Fruit fly (Drosophila melanogaster) whole organism, embryonic: Measurements from ENCODE around the gene Bub1.
A peak's percentile ranks its signal among the peaks of the same experiment; 100 is the strongest.

Experiments
- Antp ChIP-seq: fragments of 200-800 bp; sonication (Bioruptor generic); optimal IDR thresholded peaks from 3 replicates; lab custom pipeline; 2016; ENCODE audit warnings: missing biosample characterization, missing genetic modification characterization
- Atf6 ChIP-seq: fragments of 200-800 bp; sonication (Bioruptor generic); IDR thresholded peaks from 2 replicates; pipeline ENCODE4 v1.3.6; 2022; ENCODE audit warnings: missing biosample characterization, missing genetic modification characterization
- Bgb ChIP-seq: fragments of 200-800 bp; sonication (Bioruptor generic); IDR thresholded peaks from 2 replicates; pipeline ENCODE4 v1.3.6; 2022; ENCODE audit warnings: missing biosample characterization, missing genetic modification characterization; ENCODE audit not compliant: partially characterized antibody
- CG10565 ChIP-seq: fragments of 200-800 bp; sonication (Bioruptor generic); optimal IDR thresholded peaks from 3 replicates; lab custom pipeline; 2016; ENCODE audit warnings: missing biosample characterization, mild to moderate bottlenecking, missing genetic modification characterization
- CG11085 ChIP-seq: fragments of 200-800 bp; sonication (Bioruptor generic); IDR thresholded peaks from 2 replicates; pipeline ENCODE4 v1.3.6; 2022; ENCODE audit warnings: missing biosample characterization, missing genetic modification characterization
- CG11456 ChIP-seq: fragments of 200-800 bp; sonication (Bioruptor generic); IDR thresholded peaks from 3 replicates; pipeline ENCODE4 v1.3.6; 2022; ENCODE audit warnings: missing biosample characterization, missing genetic modification characterization
- CG12744 ChIP-seq: fragments of 200-800 bp; sonication (Bioruptor generic); optimal IDR thresholded peaks from 2 replicates; lab custom pipeline; 2016; ENCODE audit warnings: missing biosample characterization, missing genetic modification characterization
- CG13123 ChIP-seq: fragments of 200-800 bp; sonication (Bioruptor generic); optimal IDR thresholded peaks from 2 replicates; lab custom pipeline; 2016; ENCODE audit warnings: missing biosample characterization, missing genetic modification characterization
- CG14860 ChIP-seq: fragments of 200-800 bp; sonication (Bioruptor generic); IDR thresholded peaks from 3 replicates; pipeline ENCODE4 v1.3.6; 2022; ENCODE audit warnings: missing biosample characterization, missing genetic modification characterization; ENCODE audit not compliant: partially characterized antibody
- CG15269 ChIP-seq: fragments of 200-800 bp; sonication (Bioruptor generic); optimal IDR thresholded peaks from 2 replicates; lab custom pipeline; 2018; ENCODE audit warnings: missing biosample characterization, mild to moderate bottlenecking, missing genetic modification characterization, moderate library complexity
- CG1647 ChIP-seq: fragments of 200-800 bp; sonication (Bioruptor generic); optimal IDR thresholded peaks from 3 replicates; lab custom pipeline; 2016; ENCODE audit warnings: missing biosample characterization, missing genetic modification characterization
- CG16779 ChIP-seq: fragments of 200-800 bp; sonication (Bioruptor generic); IDR thresholded peaks from 2 replicates; pipeline ENCODE4 v1.3.6; 2022; ENCODE audit warnings: missing biosample characterization, missing genetic modification characterization
- CG16815 ChIP-seq: fragments of 200-800 bp; sonication (Bioruptor generic); optimal IDR thresholded peaks from 3 replicates; lab custom pipeline; 2017; ENCODE audit warnings: missing biosample characterization, mild to moderate bottlenecking, missing genetic modification characterization
- CG17186 ChIP-seq: fragments of 200-800 bp; sonication (Bioruptor generic); optimal IDR thresholded peaks from 3 replicates; lab custom pipeline; 2017; ENCODE audit warnings: missing biosample characterization, missing genetic modification reagents, missing genetic modification characterization
- CG17361 ChIP-seq: fragments of 200-800 bp; sonication (Bioruptor generic); IDR thresholded peaks from 3 replicates; pipeline ENCODE4 v1.3.6; 2022; ENCODE audit warnings: missing biosample characterization, missing genetic modification characterization
- CG18262 ChIP-seq: fragments of 200-800 bp; optimal IDR thresholded peaks from 3 replicates; lab custom pipeline; 2019; ENCODE audit warnings: missing biosample characterization, mild to moderate bottlenecking, missing genetic modification characterization, moderate library complexity
- CG2202 ChIP-seq: fragments of 200-800 bp; sonication (Bioruptor generic); optimal IDR thresholded peaks from 2 replicates; lab custom pipeline; 2018; ENCODE audit warnings: missing biosample characterization, mild to moderate bottlenecking, missing genetic modification characterization
- CG33213 ChIP-seq: fragments of 200-800 bp; sonication (Bioruptor generic); optimal IDR thresholded peaks from 3 replicates; lab custom pipeline; 2016; ENCODE audit warnings: missing biosample characterization, missing genetic modification characterization
- CG4360 ChIP-seq: fragments of 200-800 bp; sonication (Bioruptor generic); IDR thresholded peaks from 2 replicates; pipeline ENCODE4 v1.3.6; 2022; ENCODE audit warnings: missing biosample characterization, missing genetic modification characterization
- CG6272 ChIP-seq: fragments of 200-800 bp; sonication (Bioruptor generic); IDR thresholded peaks from 2 replicates; pipeline ENCODE4 v1.3.6; 2022; ENCODE audit warnings: missing biosample characterization, missing genetic modification characterization
- CG7556 ChIP-seq: fragments of 200-800 bp; sonication (Bioruptor generic); optimal IDR thresholded peaks from 2 replicates; lab custom pipeline; 2017; ENCODE audit warnings: missing biosample characterization, mild to moderate bottlenecking, missing genetic modification characterization
- CG7839 ChIP-seq: fragments of 200-800 bp; sonication (Bioruptor generic); optimal IDR thresholded peaks from 3 replicates; lab custom pipeline; 2018; ENCODE audit warnings: missing biosample characterization, mild to moderate bottlenecking, missing genetic modification characterization, moderate library complexity
- CG7928 ChIP-seq: fragments of 200-800 bp; sonication (Bioruptor generic); optimal IDR thresholded peaks from 2 replicates; lab custom pipeline; 2017; ENCODE audit warnings: missing biosample characterization, mild to moderate bottlenecking, missing genetic modification characterization
- CG9609 ChIP-seq: fragments of 200-800 bp; sonication (Bioruptor generic); optimal IDR thresholded peaks from 3 replicates; lab custom pipeline; 2016; ENCODE audit warnings: missing biosample characterization, missing genetic modification characterization
- CHES-1-like ChIP-seq: fragments of 200-800 bp; sonication (Bioruptor generic); optimal IDR thresholded peaks from 2 replicates; lab custom pipeline; 2016; ENCODE audit warnings: missing biosample characterization, missing genetic modification characterization
- Deaf1 ChIP-seq: fragments of 200-800 bp; optimal IDR thresholded peaks from 3 replicates; lab custom pipeline; 2019; ENCODE audit warnings: missing biosample characterization, mild to moderate bottlenecking, missing genetic modification characterization, moderate library complexity
- Doc2 ChIP-seq: fragments of 200-800 bp; sonication (Bioruptor generic); IDR thresholded peaks from 2 replicates; pipeline ENCODE4 v1.3.6; 2022; ENCODE audit warnings: missing biosample characterization, missing genetic modification characterization
- Dref ChIP-seq: fragments of 200-800 bp; sonication (Bioruptor generic); IDR thresholded peaks from 2 replicates; pipeline ENCODE4 v1.3.6; 2022; ENCODE audit warnings: missing biosample characterization, missing genetic modification characterization
- GATAe ChIP-seq: fragments of 200-800 bp; sonication (Bioruptor generic); conservative IDR thresholded peaks from 2 replicates; pipeline ENCODE4 v1.3.6; 2022; ENCODE audit warnings: missing biosample characterization, missing genetic modification characterization
- HHEX ChIP-seq: fragments of 200-800 bp; sonication (Bioruptor generic); optimal IDR thresholded peaks from 3 replicates; lab custom pipeline; 2017; ENCODE audit warnings: missing biosample characterization, mild to moderate bottlenecking, missing genetic modification characterization, missing genetic modification reagents
- HLH3B ChIP-seq: fragments of 200-800 bp; sonication (Bioruptor generic); IDR thresholded peaks from 2 replicates; pipeline ENCODE4 v1.3.6; 2022; ENCODE audit warnings: missing biosample characterization, missing genetic modification characterization
- Hey ChIP-seq: fragments of 200-800 bp; sonication (Bioruptor generic); optimal IDR thresholded peaks from 3 replicates; lab custom pipeline; 2018; ENCODE audit warnings: missing biosample characterization, mild to moderate bottlenecking, missing genetic modification characterization
- Pdp1 ChIP-seq, 2 experiments: fragments of 200-800 bp; sonication (Bioruptor generic); optimal IDR thresholded peaks; 3 replicates each; lab custom pipeline; 2016; ENCODE audit warnings: missing biosample characterization in 2 of 2, missing genetic modification characterization in 2 of 2, mild to moderate bottlenecking in 1 of 2, moderate library complexity in 1 of 2
- Six4 ChIP-seq: fragments of 200-800 bp; sonication (Bioruptor generic); optimal IDR thresholded peaks from 2 replicates; lab custom pipeline; 2016; ENCODE audit warnings: missing biosample characterization, missing genetic modification characterization
- bcd ChIP-seq: fragments of 200-800 bp; sonication (Bioruptor generic); optimal IDR thresholded peaks from 2 replicates; lab custom pipeline; 2017; ENCODE audit warnings: missing biosample characterization, mild to moderate bottlenecking, missing genetic modification characterization
- chif ChIP-seq, 2 experiments: fragments of 200-800 bp; sonication (Bioruptor generic); optimal IDR thresholded peaks; 3 replicates each; lab custom pipeline; 2016; ENCODE audit warnings: missing biosample characterization in 2 of 2, missing genetic modification characterization in 2 of 2
- ftz-f1 ChIP-seq: fragments of 200-800 bp; sonication (Bioruptor generic); optimal IDR thresholded peaks from 2 replicates; lab custom pipeline; 2016; ENCODE audit warnings: missing biosample characterization, missing genetic modification characterization
- gce ChIP-seq: fragments of 200-800 bp; sonication (Bioruptor generic); IDR thresholded peaks from 3 replicates; pipeline ENCODE4 v1.3.6; 2022; ENCODE audit warnings: missing biosample characterization, missing genetic modification characterization
- gem ChIP-seq: fragments of 200-800 bp; sonication (Bioruptor generic); optimal IDR thresholded peaks from 2 replicates; lab custom pipeline; 2019; ENCODE audit warnings: missing biosample characterization, mild to moderate bottlenecking, missing genetic modification characterization, moderate library complexity
- hbn ChIP-seq: fragments of 200-800 bp; sonication (Bioruptor generic); IDR thresholded peaks from 2 replicates; pipeline ENCODE4 v1.3.6; 2022; ENCODE audit warnings: missing biosample characterization, missing genetic modification characterization; ENCODE audit not compliant: partially characterized antibody
- jumu ChIP-seq: fragments of 200-800 bp; sonication (Bioruptor generic); optimal IDR thresholded peaks from 3 replicates; lab custom pipeline; 2016; ENCODE audit warnings: missing biosample characterization, missing genetic modification characterization
- ken ChIP-seq: fragments of 200-800 bp; sonication (Bioruptor generic); IDR thresholded peaks from 3 replicates; pipeline ENCODE4 v1.3.6; 2022; ENCODE audit warnings: missing biosample characterization, missing genetic modification characterization
- lov ChIP-seq, 2 experiments: fragments of 200-800 bp in 1 of 2; fragments of >200 bp in 1 of 2; sonication (Bioruptor generic) in 1 of 2; IDR thresholded peaks in 1 of 2; optimal IDR thresholded peaks in 1 of 2; 2 replicates in 1 of 2; 3 replicates in 1 of 2; pipeline versions ENCODE4 v1.3.6 to Lab custom; 2017 to 2022; ENCODE audit warnings: missing biosample characterization in 1 of 2, missing genetic modification characterization in 1 of 2
- mld ChIP-seq: fragments of 200-800 bp; sonication (Bioruptor generic); IDR thresholded peaks from 3 replicates; pipeline ENCODE4 v1.3.6; 2022; ENCODE audit warnings: missing biosample characterization, missing genetic modification characterization; ENCODE audit not compliant: partially characterized antibody
- tap ChIP-seq: fragments of 200-800 bp; optimal IDR thresholded peaks from 3 replicates; lab custom pipeline; 2019; ENCODE audit warnings: missing biosample characterization, mild to moderate bottlenecking, missing genetic modification characterization, moderate library complexity
- tio ChIP-seq: fragments of 200-800 bp; sonication (Bioruptor generic); optimal IDR thresholded peaks from 2 replicates; lab custom pipeline; 2017; ENCODE audit warnings: missing biosample characterization, missing genetic modification characterization, inconsistent platforms
- toy ChIP-seq: fragments of 200-800 bp; sonication (Bioruptor generic); IDR thresholded peaks from 2 replicates; pipeline ENCODE4 v1.3.6; 2022; ENCODE audit warnings: missing biosample characterization, missing genetic modification characterization
- tup ChIP-seq: fragments of 200-800 bp; sonication (Bioruptor generic); optimal IDR thresholded peaks from 2 replicates; lab custom pipeline; 2016; ENCODE audit warnings: missing biosample characterization, mild to moderate bottlenecking, missing genetic modification characterization, moderate library complexity
- usp ChIP-seq: fragments of >200 bp; optimal IDR thresholded peaks from 2 replicates; lab custom pipeline; 2017; ENCODE audit warnings: missing biosample characterization, missing genetic modification characterization
- yki ChIP-seq: fragments of >200 bp; optimal IDR thresholded peaks from 3 replicates; lab custom pipeline; 2018

The Bub1 gene

dm6 chr2L:5237899-5238566, 40.6 kb upstream of the Bub1 start (continued):
- peak; percentile 46 for TF ChIP-seq Six4 (GFP tag; lab: Kevin White, UChicago)
- no peak for TF ChIP-seq ftz-f1 (GFP tag; lab: Kevin White, UChicago)
- peak; percentile 92 for TF ChIP-seq CG18262 (tag; lab: Kevin White, UChicago)
- no peak for TF ChIP-seq CG11456 (GFP tag; lab: Robert Waterston, UW)
- no peak for TF ChIP-seq CG12744 (GFP tag; lab: Kevin White, UChicago)
- no peak for TF ChIP-seq CG9609 (GFP tag; lab: Kevin White, UChicago)
- TF ChIP-seq Dref = no peak
- TF ChIP-seq chif (GFP tag; optimal IDR thresholded peaks at IDR 0.05; lab: Kevin White, UChicago) = peak in 1 of 2 experiments; percentile 19
- no peak for TF ChIP-seq Atf6
- TF ChIP-seq CG17361 (GFP tag; lab: Robert Waterston, UW) = peak; percentile 86
- peak; percentile 80 for TF ChIP-seq CG2202 (tag; lab: Kevin White, UChicago)
- peak; percentile 65 for TF ChIP-seq HLH3B
- no peak for TF ChIP-seq CG11085
- TF ChIP-seq CG33213 (GFP tag; lab: Kevin White, UChicago) = no peak
- no peak for TF ChIP-seq jumu (GFP tag; lab: Kevin White, UChicago)
- no peak for TF ChIP-seq tup (GFP tag; lab: Kevin White, UChicago)
- no peak for TF ChIP-seq yki
- no peak for TF ChIP-seq ken (GFP tag; lab: Robert Waterston, UW)
- no peak for TF ChIP-seq Antp (GFP tag; lab: Kevin White, UChicago)
- TF ChIP-seq CG6272 (GFP tag; lab: Robert Waterston, UW) = no peak
- no peak for TF ChIP-seq Bgb (GFP tag; lab: Robert Waterston, UW)
- peak; percentile 50 for TF ChIP-seq CG15269 (tag; lab: Kevin White, UChicago)
- no peak for TF ChIP-seq hbn (GFP tag; lab: Robert Waterston, UW)
- TF ChIP-seq Deaf1 (tag; lab: Kevin White, UChicago) = peak; percentile 17
- peak; percentile 55 for TF ChIP-seq tap
- TF ChIP-seq Doc2 (GFP tag; lab: Robert Waterston, UW) = no peak
- TF ChIP-seq GATAe (GFP tag; lab: Robert Waterston, UW) = no peak
- peak; percentile 92 for TF ChIP-seq gem (tag; lab: Kevin White, UChicago)
- TF ChIP-seq CG10565 = no peak
- no peak for TF ChIP-seq HHEX (GFP tag; lab: Kevin White, UChicago)
- no peak for TF ChIP-seq CG17186
- no peak for TF ChIP-seq mld (GFP tag; lab: Robert Waterston, UW)
- TF ChIP-seq lov (optimal IDR thresholded peaks at IDR 0.05; lab: Kevin White, UChicago) = no peak
- TF ChIP-seq lov (GFP tag; IDR thresholded peaks at IDR 0.05; lab: Robert Waterston, UW) = no peak
- peak; percentile 66 for TF ChIP-seq CG7839 (tag; lab: Kevin White, UChicago)
- TF ChIP-seq gce = 0 out of 3 replicates have a peak, but pooled peaks have one; percentile 18
- no peak for TF ChIP-seq Hey (tag; lab: Kevin White, UChicago)
- no peak for TF ChIP-seq toy (GFP tag; lab: Robert Waterston, UW)
- TF ChIP-seq CG1647 (GFP tag; lab: Kevin White, UChicago) = no peak
- no peak for TF ChIP-seq CHES-1-like
- peak; percentile 74 for TF ChIP-seq CG7556 (GFP tag; lab: Kevin White, UChicago)
- no peak for TF ChIP-seq CG4360 (GFP tag; lab: Robert Waterston, UW)
- TF ChIP-seq CG13123 = no peak
- no peak for TF ChIP-seq CG14860 (GFP tag; lab: Robert Waterston, UW)
- TF ChIP-seq CG7928 (GFP tag; lab: Kevin White, UChicago) = no peak
- peak; percentile 17 for TF ChIP-seq bcd (GFP tag; lab: Kevin White, UChicago)
- TF ChIP-seq usp (GFP tag; lab: Kevin White, UChicago) = no peak
- TF ChIP-seq tio = peak; percentile 53
- TF ChIP-seq CG16779 (GFP tag; lab: Robert Waterston, UW) = no peak
- peak; percentile 68 for TF ChIP-seq CG16815 (GFP tag; lab: Kevin White, UChicago)
- no peak for TF ChIP-seq Pdp1 (GFP tag; optimal IDR thresholded peaks at IDR 0.05; lab: Kevin White, UChicago)
